Fruit fly (Drosophila melanogaster) whole organism, pupa: Measurements from ENCODE around the gene PGAP1.

ENCODE experiments used
- CG12605 ChIP-seq: fragments of 200-800 bp; sonication (Bioruptor generic); IDR thresholded peaks from 2 replicates; pipeline ENCODE4 v1.3.6; 2022; ENCODE audit warnings: missing biosample characterization, missing genetic modification characterization
- CG13204 ChIP-seq: fragments of 200-800 bp; sonication (Bioruptor generic); optimal IDR thresholded peaks from 2 replicates; lab custom pipeline; 2018; ENCODE audit warnings: missing biosample characterization, mild to moderate bottlenecking, missing genetic modification characterization, moderate library complexity
- CG14655 ChIP-seq: fragments of 200-800 bp; sonication (Bioruptor generic); optimal IDR thresholded peaks from 3 replicates; lab custom pipeline; 2017; ENCODE audit warnings: mild to moderate bottlenecking, missing biosample characterization, missing genetic modification reagents, missing genetic modification characterization
- CG17806 ChIP-seq: fragments of 200-800 bp; sonication (Bioruptor generic); optimal IDR thresholded peaks from 2 replicates; lab custom pipeline; 2018; ENCODE audit warnings: missing biosample characterization, mild to moderate bottlenecking, missing genetic modification characterization, moderate library complexity
- CG34367 ChIP-seq: fragments of 200-800 bp; sonication (Bioruptor generic); optimal IDR thresholded peaks from 2 replicates; lab custom pipeline; 2018; ENCODE audit warnings: missing biosample characterization, mild to moderate bottlenecking, missing genetic modification characterization
- EcR ChIP-seq: fragments of 200-800 bp; sonication (Bioruptor generic); optimal IDR thresholded peaks from 3 replicates; lab custom pipeline; 2019; ENCODE audit warnings: missing biosample characterization, missing genetic modification characterization, mild to moderate bottlenecking, moderate library complexity, missing genetic modification reagents
- Pif1A ChIP-seq: fragments of 200-800 bp; sonication (Bioruptor generic); optimal IDR thresholded peaks from 3 replicates; lab custom pipeline; 2016; ENCODE audit warnings: missing biosample characterization, missing genetic modification characterization
- Pif1B ChIP-seq: fragments of 200-800 bp; sonication (Bioruptor generic); optimal IDR thresholded peaks from 3 replicates; lab custom pipeline; 2016; ENCODE audit warnings: missing biosample characterization, missing genetic modification characterization
- fd96Ca ChIP-seq: fragments of 200-800 bp; sonication (Bioruptor generic); IDR thresholded peaks from 3 replicates; pipeline ENCODE4 v1.3.6; 2022; ENCODE audit warnings: missing biosample characterization, missing genetic modification characterization
- gl ChIP-seq: fragments of 200-800 bp; sonication (Bioruptor generic); optimal IDR thresholded peaks from 2 replicates; lab custom pipeline; 2018; ENCODE audit warnings: missing biosample characterization, mild to moderate bottlenecking, missing genetic modification characterization

DNA sequence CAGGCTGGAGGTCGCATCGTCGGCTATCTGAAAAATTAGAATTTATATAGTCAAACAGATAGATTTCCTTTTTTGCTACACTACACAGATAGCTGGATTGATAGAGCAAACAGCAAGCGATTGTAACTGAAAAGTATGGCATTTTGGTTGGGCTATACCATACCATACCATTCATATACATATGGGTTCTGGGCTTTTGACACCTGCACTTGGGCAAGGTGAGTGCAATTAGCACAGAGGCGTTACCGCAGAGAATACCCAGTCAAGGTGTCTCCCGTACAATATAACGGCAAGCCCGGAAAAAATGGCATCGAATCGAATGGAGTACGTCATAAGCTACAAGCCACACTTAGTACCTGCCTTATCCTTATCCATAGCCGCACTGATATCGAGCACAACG is 25.5 kb upstream of the PGAP1 start:
- no peak for TF ChIP-seq Pif1A (GFP tag; lab: Kevin White, UChicago)
- no peak for TF ChIP-seq EcR (GFP tag; lab: Kevin White, UChicago)
- TF ChIP-seq gl, result no peak
- no peak for TF ChIP-seq CG17806 (tag; lab: Kevin White, UChicago)
- no peak for TF ChIP-seq CG13204 (GFP tag; lab: Kevin White, UChicago)
- no peak for TF ChIP-seq Pif1B (GFP tag; lab: Kevin White, UChicago)
- TF ChIP-seq fd96Ca (GFP tag; lab: Robert Waterston, UW), result no peak
- TF ChIP-seq CG12605 (GFP tag; lab: Robert Waterston, UW), result no peak
- TF ChIP-seq CG14655 (GFP tag; lab: Kevin White, UChicago), result no peak
- TF ChIP-seq CG34367 (tag; lab: Kevin White, UChicago), result no peak
